Worm (Caenorhabditis elegans): ENCODE data around the gene B0303.11.

The B0303.11 gene

ce11 chrIII:8689655-8690054, 20.6 kb downstream of the B0303.11 start, which contains the start of gene B0303.4:
Gene B0303.4 (plus strand): TSS chrIII:8689850.
- peak; percentile 10 for TF ChIP-seq nhr-25 (tag; optimal IDR thresholded peaks at IDR 0.05)
- peak; percentile 18 for TF ChIP-seq pqm-1 (tag; optimal IDR thresholded peaks at IDR 0.05)
- peak; percentile 88 for TF ChIP-seq pha-4 (tag; optimal IDR thresholded peaks at IDR 0.05)
- TF ChIP-seq nfya-1 (tag; optimal IDR thresholded peaks at IDR 0.05; ENCODE audit: insufficient read depth) = peak; percentile 77
- peak; percentile 40 for TF ChIP-seq lin-39 (tag; optimal IDR thresholded peaks at IDR 0.05)
- TF ChIP-seq elt-1 (tag; optimal IDR thresholded peaks at IDR 0.05) = no peak
- TF ChIP-seq egl-5 (tag; optimal IDR thresholded peaks at IDR 0.05) = peak; percentile 49
- TF ChIP-seq elt-2 (tag; optimal IDR thresholded peaks at IDR 0.05) = peak; percentile 30
- TF ChIP-seq ceh-28 (tag; optimal IDR thresholded peaks at IDR 0.05) = peak; percentile 54
- no peak for TF ChIP-seq egl-27 (tag; optimal IDR thresholded peaks at IDR 0.05)
- TF ChIP-seq lin-15B (tag; optimal IDR thresholded peaks at IDR 0.05) = peak; percentile 67
- no peak for TF ChIP-seq nhr-11 (tag; optimal IDR thresholded peaks at IDR 0.05)
- no peak for TF ChIP-seq ama-1 (optimal IDR thresholded peaks at IDR 0.05)
- no peak for TF ChIP-seq ceh-9 (tag; optimal IDR thresholded peaks at IDR 0.05)
- TF ChIP-seq aly-2 (tag; optimal IDR thresholded peaks at IDR 0.05) = no peak
- no peak for TF ChIP-seq nhr-12 (tag; optimal IDR thresholded peaks at IDR 0.05)
- peak; percentile 34 for TF ChIP-seq nhr-23 (tag; optimal IDR thresholded peaks at IDR 0.05)
- TF ChIP-seq snpc-4 (tag; optimal IDR thresholded peaks at IDR 0.05) = peak; percentile 66
- TF ChIP-seq skn-1 (tag; optimal IDR thresholded peaks at IDR 0.05) = peak; percentile 74
- TF ChIP-seq hmg-11 (tag; optimal IDR thresholded peaks at IDR 0.05) = peak; percentile 55
- no peak for TF ChIP-seq nhr-237 (tag; optimal IDR thresholded peaks at IDR 0.05)
- TF ChIP-seq nhr-43 (tag; optimal IDR thresholded peaks at IDR 0.05; ENCODE audit: poor library complexity, severe bottlenecking) = no peak
- no peak for TF ChIP-seq elt-3 (tag; optimal IDR thresholded peaks at IDR 0.05)
- TF ChIP-seq jun-1 (tag; optimal IDR thresholded peaks at IDR 0.05) = no peak
- TF ChIP-seq nhr-76 (tag; optimal IDR thresholded peaks at IDR 0.05) = no peak
- no peak for TF ChIP-seq nhr-67 (tag; optimal IDR thresholded peaks at IDR 0.05)

- TF ChIP-seq ztf-4 (tag; optimal IDR thresholded peaks at IDR 0.05) = no peak
- no peak for TF ChIP-seq jun-1 (tag; optimal IDR thresholded peaks at IDR 0.05)
- TF ChIP-seq zag-1 (tag; optimal IDR thresholded peaks at IDR 0.05) = no peak
These were observed 21.1 kb downstream of the B0303.11 start for ce11 chrIII:8689143-8689542.

DNA sequence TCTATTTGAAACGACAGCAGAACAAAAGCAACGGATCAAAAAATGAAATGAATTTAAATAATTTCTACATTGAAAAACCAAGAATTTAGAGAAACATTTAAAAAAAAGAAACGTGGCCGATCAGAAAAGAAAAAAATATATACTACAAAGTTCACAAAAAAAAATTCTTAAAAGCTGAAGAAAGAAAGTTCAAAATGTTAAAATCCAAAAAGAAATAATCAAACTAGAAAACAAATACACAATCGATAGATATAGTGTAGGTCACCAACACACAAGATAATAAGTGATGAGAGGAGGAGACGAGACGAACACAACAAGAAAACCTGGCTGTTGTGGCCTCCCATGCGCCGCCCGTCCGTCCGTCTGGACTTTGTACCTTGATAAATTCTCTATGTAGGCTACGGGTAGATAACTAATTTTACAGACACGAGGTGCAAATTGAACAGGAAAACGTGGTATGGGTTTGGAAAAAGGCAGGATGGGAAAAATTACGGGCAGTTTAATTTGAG, 21.7 kb downstream of the B0303.11 start, which contains the start of gene hadb-1:
hadb-1 (minus strand) TSS at position 51 of the 509 bp plus-strand sequence.
- TF ChIP-seq nhr-11 (tag; optimal IDR thresholded peaks at IDR 0.05) (no peak), ceh-9 (tag; optimal IDR thresholded peaks at IDR 0.05) (no peak), aly-2 (tag; optimal IDR thresholded peaks at IDR 0.05) (no peak), R02D3.7 (tag; optimal IDR thresholded peaks at IDR 0.05) (no peak), eor-1 (tag; optimal IDR thresholded peaks at IDR 0.05) (peak in 1 of 2 experiments; percentile 33), nhr-237 (tag; optimal IDR thresholded peaks at IDR 0.05) (no peak), elt-1 (tag; optimal IDR thresholded peaks at IDR 0.05) (no peak), lin-15B (tag; optimal IDR thresholded peaks at IDR 0.05) (no peak), egl-27 (tag; optimal IDR thresholded peaks at IDR 0.05) (no peak), nhr-23 (tag; optimal IDR thresholded peaks at IDR 0.05) (peak; percentile 39), nhr-67 (tag; optimal IDR thresholded peaks at IDR 0.05) (no peak), daf-12 (tag; optimal IDR thresholded peaks at IDR 0.05) (no peak), jun-1 (tag; optimal IDR thresholded peaks at IDR 0.05) (no peak), ZK546.5 (tag; optimal IDR thresholded peaks at IDR 0.05) (no peak), elt-2 (tag; optimal IDR thresholded peaks at IDR 0.05) (peak; percentile 75), nhr-77 (tag; optimal IDR thresholded peaks at IDR 0.05) (no peak), ztf-4 (tag; optimal IDR thresholded peaks at IDR 0.05) (no peak), hmg-11 (tag; optimal IDR thresholded peaks at IDR 0.05) (no peak), nhr-12 (tag; optimal IDR thresholded peaks at IDR 0.05) (no peak), ama-1 (optimal IDR thresholded peaks at IDR 0.05) (no peak), mml-1 (tag; optimal IDR thresholded peaks at IDR 0.05) (no peak), ceh-28 (tag; optimal IDR thresholded peaks at IDR 0.05) (no peak), ceh-16 (tag; optimal IDR thresholded peaks at IDR 0.05) (no peak), pha-4 (tag; optimal IDR thresholded peaks at IDR 0.05) (no peak), elt-3 (tag; optimal IDR thresholded peaks at IDR 0.05) (no peak), lin-39 (tag; optimal IDR thresholded peaks at IDR 0.05) (no peak), unc-39 (tag; optimal IDR thresholded peaks at IDR 0.05) (no peak), fkh-10 (GFP tag; optimal IDR thresholded peaks at IDR 0.05) (no peak), nhr-25 (tag; optimal IDR thresholded peaks at IDR 0.05) (peak; percentile 28), fkh-2 (tag; optimal IDR thresholded peaks at IDR 0.05) (no peak), nhr-76 (tag; optimal IDR thresholded peaks at IDR 0.05) (no peak), nhr-43 (tag; optimal IDR thresholded peaks at IDR 0.05; ENCODE audit: poor library complexity, severe bottlenecking) (peak; percentile 55), nhr-28 (tag; optimal IDR thresholded peaks at IDR 0.05) (no peak), egl-5 (tag; optimal IDR thresholded peaks at IDR 0.05) (no peak), tbx-2 (tag; optimal IDR thresholded peaks at IDR 0.05) (no peak), zag-1 (tag; optimal IDR thresholded peaks at IDR 0.05) (no peak), lsy-12 (tag; optimal IDR thresholded peaks at IDR 0.05) (no peak), ceh-82 (tag; optimal IDR thresholded peaks at IDR 0.05) (no peak), unc-62 (GFP tag; optimal IDR thresholded peaks at IDR 0.05) (no peak), snpc-4 (tag; optimal IDR thresholded peaks at IDR 0.05) (no peak), nfya-1 (tag; optimal IDR thresholded peaks at IDR 0.05; ENCODE audit: insufficient read depth) (peak; percentile 28), pqm-1 (tag; optimal IDR thresholded peaks at IDR 0.05) (peak; percentile 52), mdl-1 (tag; optimal IDR thresholded peaks at IDR 0.05) (no peak)

Data from whole organism, L3 larva.